Worm (Caenorhabditis elegans) whole organism, mixed stage, embryonic: Measurements from ENCODE around the gene C47D12.4.

ENCODE experiments used
- M03D4.4 ChIP-seq: sonication (generic microtip); optimal IDR thresholded peaks from 2 replicates; lab custom pipeline; 2017; ENCODE audit warnings: mild to moderate bottlenecking, missing genetic modification characterization, missing compliant biosample characterization
- bed-3 ChIP-seq: fragments of 200-800 bp; sonication (Bioruptor generic); optimal IDR thresholded peaks from 3 replicates; lab custom pipeline; 2018; ENCODE audit warnings: mild to moderate bottlenecking, missing genetic modification characterization, moderate library complexity, missing compliant biosample characterization
- blmp-1 ChIP-seq: fragments of 150-350 bp; optimal IDR thresholded peaks from 2 replicates; lab custom pipeline; 2014; ENCODE audit warnings: missing biosample characterization, missing genetic modification characterization
- ceh-39 ChIP-seq: fragments of 150-350 bp; optimal IDR thresholded peaks from 2 replicates; lab custom pipeline; 2014; ENCODE audit warnings: missing biosample characterization, missing genetic modification characterization
- ceh-43 ChIP-seq: fragments of 200-800 bp; sonication (Bioruptor generic); optimal IDR thresholded peaks from 2 replicates; lab custom pipeline; 2018; ENCODE audit warnings: mild to moderate bottlenecking, missing genetic modification characterization, moderate library complexity, missing compliant biosample characterization
- ceh-83 ChIP-seq: fragments of 200-800 bp; sonication (Bioruptor generic); optimal IDR thresholded peaks from 2 replicates; lab custom pipeline; 2018; ENCODE audit warnings: mild to moderate bottlenecking, missing genetic modification characterization, missing compliant biosample characterization
- ces-1 ChIP-seq: fragments of 150-350 bp; optimal IDR thresholded peaks from 2 replicates; lab custom pipeline; 2014; ENCODE audit warnings: missing biosample characterization, missing genetic modification reagents, missing genetic modification characterization
- cnd-1 ChIP-seq: fragments of 200-800 bp; sonication (Bioruptor generic); optimal IDR thresholded peaks from 2 replicates; lab custom pipeline; 2018; ENCODE audit warnings: mild to moderate bottlenecking, missing genetic modification characterization, missing compliant biosample characterization
- drap-1 ChIP-seq: fragments of 200-800 bp; sonication (Bioruptor generic); optimal IDR thresholded peaks from 3 replicates; lab custom pipeline; 2018; ENCODE audit warnings: mild to moderate bottlenecking, missing genetic modification characterization, missing compliant biosample characterization
- elt-1 ChIP-seq: sonication (generic microtip); optimal IDR thresholded peaks from 2 replicates; lab custom pipeline; 2017; ENCODE audit warnings: missing genetic modification characterization, mild to moderate bottlenecking, missing compliant biosample characterization, antibody characterized with exemption, moderate library complexity, borderline replicate concordance; ENCODE audit not compliant: insufficient read depth
- flh-1 ChIP-seq: fragments of 200-800 bp; sonication (Bioruptor generic); optimal IDR thresholded peaks from 2 replicates; lab custom pipeline; 2018; ENCODE audit warnings: mild to moderate bottlenecking, missing genetic modification characterization, moderate library complexity, missing compliant biosample characterization
- ham-2 ChIP-seq: fragments of 200-800 bp; sonication (Bioruptor generic); optimal IDR thresholded peaks from 2 replicates; lab custom pipeline; 2018; ENCODE audit warnings: mild to moderate bottlenecking, missing genetic modification characterization, missing compliant biosample characterization
- hlh-1 ChIP-seq: fragments of 150-350 bp; optimal IDR thresholded peaks from 2 replicates; lab custom pipeline; 2014; ENCODE audit warnings: missing biosample characterization, missing genetic modification reagents, missing genetic modification characterization
- lin-13 ChIP-seq: fragments of 150-350 bp; optimal IDR thresholded peaks from 2 replicates; lab custom pipeline; 2014; ENCODE audit warnings: missing biosample characterization, missing genetic modification characterization
- lin-32 ChIP-seq: fragments of 200-800 bp; sonication (Bioruptor generic); optimal IDR thresholded peaks from 2 replicates; lab custom pipeline; 2018; ENCODE audit warnings: mild to moderate bottlenecking, missing genetic modification characterization, missing compliant biosample characterization
- lsy-2 ChIP-seq: fragments of 150-350 bp; optimal IDR thresholded peaks from 2 replicates; lab custom pipeline; 2014; ENCODE audit warnings: missing biosample characterization, missing genetic modification characterization
- mab-5 ChIP-seq: fragments of 150-350 bp; optimal IDR thresholded peaks from 2 replicates; lab custom pipeline; 2014; ENCODE audit warnings: missing biosample characterization, missing genetic modification characterization
- mls-2 ChIP-seq: sonication (generic microtip); optimal IDR thresholded peaks from 2 replicates; lab custom pipeline; 2016; ENCODE audit warnings: mild to moderate bottlenecking, missing genetic modification characterization, moderate library complexity, missing compliant biosample characterization
- nhr-12 ChIP-seq: fragments of 150-350 bp; optimal IDR thresholded peaks from 2 replicates; lab custom pipeline; 2014; ENCODE audit warnings: missing biosample characterization, missing genetic modification characterization
- nhr-2 ChIP-seq: fragments of 150-350 bp; optimal IDR thresholded peaks from 2 replicates; lab custom pipeline; 2014; ENCODE audit warnings: missing biosample characterization, missing genetic modification characterization
- nhr-237 ChIP-seq: fragments of 150-350 bp; optimal IDR thresholded peaks from 2 replicates; lab custom pipeline; 2014; ENCODE audit warnings: missing biosample characterization, missing genetic modification characterization
- nhr-76 ChIP-seq: sonication (generic microtip); optimal IDR thresholded peaks from 2 replicates; lab custom pipeline; 2017; ENCODE audit warnings: missing biosample characterization, missing genetic modification characterization
- pha-4 ChIP-seq: fragments of 150-350 bp; optimal IDR thresholded peaks from 2 replicates; lab custom pipeline; 2018; ENCODE audit warnings: missing biosample characterization, missing genetic modification reagents, missing genetic modification characterization
- sem-2 ChIP-seq: fragments of 200-800 bp; sonication (Bioruptor generic); optimal IDR thresholded peaks from 2 replicates; lab custom pipeline; 2018; ENCODE audit warnings: mild to moderate bottlenecking, missing genetic modification characterization, missing compliant biosample characterization
- snpc-4 ChIP-seq: fragments of 150-350 bp; optimal IDR thresholded peaks from 2 replicates; lab custom pipeline; 2014; ENCODE audit warnings: missing biosample characterization, missing genetic modification characterization
- sptf-1 ChIP-seq: sonication (generic microtip); optimal IDR thresholded peaks from 2 replicates; lab custom pipeline; 2017; ENCODE audit warnings: mild to moderate bottlenecking, missing genetic modification characterization, moderate library complexity, missing compliant biosample characterization
- tbx-8 ChIP-seq: fragments of 200-800 bp; sonication (Bioruptor generic); optimal IDR thresholded peaks from 2 replicates; lab custom pipeline; 2018; ENCODE audit warnings: mild to moderate bottlenecking, missing genetic modification characterization, moderate library complexity, missing compliant biosample characterization
- unc-120 ChIP-seq: sonication (generic microtip); optimal IDR thresholded peaks from 2 replicates; lab custom pipeline; 2017; ENCODE audit warnings: missing genetic modification characterization, missing compliant biosample characterization; ENCODE audit not compliant: poor library complexity, severe bottlenecking
- unc-39 ChIP-seq: fragments of 150-350 bp; optimal IDR thresholded peaks from 2 replicates; lab custom pipeline; 2014; ENCODE audit warnings: missing biosample characterization, missing genetic modification characterization
- ztf-11 ChIP-seq: fragments of 150-350 bp; optimal IDR thresholded peaks from 2 replicates; lab custom pipeline; 2014; ENCODE audit warnings: missing biosample characterization, missing genetic modification characterization

The C47D12.4 gene

DNA sequence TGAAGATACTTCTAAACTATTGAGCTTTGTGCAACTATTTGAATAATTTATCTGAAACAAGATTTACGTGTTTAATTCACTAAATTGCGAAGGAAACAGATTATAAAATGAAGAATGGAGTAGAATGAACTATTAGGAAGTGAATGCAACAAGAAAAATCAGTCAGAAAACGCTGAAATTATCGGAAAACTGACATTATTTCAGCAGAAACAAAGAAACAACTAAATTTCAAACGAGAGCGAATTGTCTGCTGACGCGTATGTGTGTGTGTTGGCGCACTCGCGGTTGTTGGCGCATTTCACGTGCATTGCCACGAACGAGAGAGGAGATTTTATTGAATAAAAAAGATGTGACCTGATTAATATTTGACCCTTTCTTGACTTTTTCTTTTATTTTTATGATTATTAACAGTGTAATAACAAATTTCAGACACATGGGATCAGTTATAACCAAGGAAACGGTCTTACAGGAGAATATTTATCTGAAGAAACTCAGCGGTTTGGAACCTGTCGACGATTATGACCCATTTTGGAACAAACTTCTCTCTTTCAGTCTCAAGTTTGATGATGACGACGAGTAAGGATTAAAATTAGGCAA is 5.6 kb upstream of the C47D12.4 start, which contains the start of the genes trr-1 and C47D12.2:
Gene trr-1 (minus strand): TSS at position 51 of the 597 bp plus-strand sequence.
Gene C47D12.2 (plus strand): TSS at position 430 of the 597 bp plus-strand sequence.
- no peak for TF ChIP-seq ceh-43
- TF ChIP-seq lin-13 (tag; lab: Kevin White, UChicago): peak; percentile 72
- TF ChIP-seq pha-4 (tag; lab: Kevin White, UChicago): peak; percentile 49
- TF ChIP-seq, all 35 proteins: peak for 2

DNA sequence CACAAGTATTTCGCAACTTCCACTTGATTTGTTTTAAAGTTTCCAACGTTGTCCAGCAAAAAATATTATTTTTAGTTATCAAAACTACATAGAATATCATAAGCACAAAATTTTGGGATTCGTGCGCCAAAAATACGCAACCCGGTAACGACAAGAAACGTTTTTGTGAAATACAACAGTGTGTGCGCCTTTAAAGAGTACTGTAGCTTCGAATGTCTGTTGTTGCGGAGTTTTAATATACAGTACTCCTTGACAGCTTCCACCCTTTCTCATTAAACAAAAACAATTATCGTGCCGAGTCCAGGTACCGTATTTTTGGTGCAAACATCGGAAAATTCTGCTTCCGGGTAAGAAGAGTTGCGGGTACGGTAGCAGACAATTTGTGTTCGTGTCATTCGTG is 1.4 kb upstream of the C47D12.4 start:
- TF ChIP-seq drap-1 (GFP tag; lab: Kevin White, UChicago) (no peak), unc-120 (no peak), M03D4.4 (tag; lab: Kevin White, UChicago) (no peak), tbx-8 (GFP tag; lab: Kevin White, UChicago) (no peak), ztf-11 (tag; lab: Kevin White, UChicago) (no peak), lsy-2 (tag; lab: Kevin White, UChicago) (no peak), ceh-43 (no peak), unc-39 (tag; lab: Kevin White, UChicago) (no peak), snpc-4 (tag; lab: Kevin White, UChicago) (no peak), nhr-2 (tag; lab: Kevin White, UChicago) (no peak), mab-5 (tag; lab: Kevin White, UChicago) (no peak), mls-2 (tag; lab: Kevin White, UChicago) (no peak)

DNA sequence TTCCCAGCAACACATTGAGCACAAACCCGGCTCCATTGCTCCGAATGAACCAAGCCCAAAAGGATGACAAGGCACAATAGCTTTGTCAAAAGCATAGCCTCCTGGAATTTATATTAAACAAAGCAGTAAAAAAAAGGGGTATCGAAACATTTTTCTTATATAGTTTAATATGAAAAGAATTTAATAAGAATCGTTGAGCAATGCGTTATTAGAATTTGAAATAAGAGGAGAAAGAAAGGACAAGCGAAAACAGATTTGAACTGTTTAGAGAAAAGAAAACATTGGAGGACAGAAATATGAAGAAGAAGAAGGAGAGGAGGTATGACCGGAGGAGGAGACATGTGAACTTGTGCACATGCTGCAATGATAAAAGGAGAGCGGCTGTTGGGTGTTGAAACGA is 3.6 kb downstream of the C47D12.4 start, which contains the start of gene C47D12.5:
Gene C47D12.5 (minus strand): TSS at position 101 of the 400 bp plus-strand sequence.
- TF ChIP-seq unc-120 (no peak), elt-1 (tag; lab: Kevin White, UChicago) (no peak), ceh-39 (tag; lab: Kevin White, UChicago) (no peak), lin-13 (tag; lab: Kevin White, UChicago) (no peak), flh-1 (GFP tag; lab: Kevin White, UChicago) (no peak), sptf-1 (tag; lab: Kevin White, UChicago) (no peak), snpc-4 (tag; lab: Kevin White, UChicago) (no peak), sem-2 (GFP tag; lab: Kevin White, UChicago) (no peak), ceh-43 (no peak), nhr-12 (tag; lab: Kevin White, UChicago) (no peak), ham-2 (GFP tag; lab: Kevin White, UChicago) (no peak), mls-2 (tag; lab: Kevin White, UChicago) (no peak), nhr-2 (tag; lab: Kevin White, UChicago) (no peak), lin-32 (no peak), blmp-1 (tag; lab: Kevin White, UChicago) (no peak), ceh-83 (no peak), unc-39 (tag; lab: Kevin White, UChicago) (no peak), drap-1 (GFP tag; lab: Kevin White, UChicago) (no peak), bed-3 (GFP tag; lab: Kevin White, UChicago) (no peak)
- TF ChIP-seq, all 35 proteins: peak for 0

DNA sequence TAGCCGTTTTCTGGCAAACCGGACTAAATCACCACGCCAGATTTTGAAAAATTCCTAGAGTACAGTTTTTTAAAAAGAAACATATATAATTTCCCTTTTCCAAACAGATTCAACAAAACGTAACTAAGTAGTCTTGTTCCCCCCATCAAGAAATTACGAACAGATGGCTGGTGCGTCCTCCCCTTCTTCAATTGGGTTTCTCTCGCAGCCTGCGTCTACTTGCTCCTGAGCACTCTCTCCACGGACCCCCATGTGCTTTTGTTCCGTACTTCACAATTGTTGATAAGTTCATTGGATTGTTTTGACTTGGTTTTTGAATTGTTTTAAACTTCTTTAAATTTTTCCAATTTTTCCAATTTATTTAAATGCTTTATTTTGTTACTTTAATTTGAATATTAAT is 6.4 kb downstream of the C47D12.4 start:
- TF ChIP-seq cnd-1 (tag; lab: Kevin White, UChicago) (peak; percentile 70), ces-1 (GFP tag; lab: Kevin White, UChicago) (peak; percentile 79), unc-120 (peak; percentile 46), ceh-43 (no peak)
- TF ChIP-seq, all 35 proteins: peak for 3

DNA sequence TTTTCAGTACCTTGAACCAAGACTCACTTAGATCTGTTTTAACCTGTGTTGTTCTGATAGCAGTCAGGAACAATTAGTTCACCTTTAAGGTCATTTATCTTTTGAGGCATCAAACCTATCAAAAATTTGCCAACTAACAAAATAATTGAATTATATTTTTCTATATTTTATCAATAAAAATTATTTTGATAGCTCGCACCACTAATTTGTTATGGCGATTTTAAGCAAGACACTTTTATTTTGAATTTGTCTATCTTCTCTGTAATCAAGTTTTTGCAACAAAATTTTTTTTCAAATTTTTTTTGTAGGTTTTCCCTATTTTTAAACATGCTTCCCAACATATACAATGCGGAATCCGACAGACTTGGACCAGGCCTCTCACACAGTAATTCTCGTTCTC is 7.1 kb downstream of the C47D12.4 start, which contains the start of gene kel-1:
Gene kel-1 (plus strand): TSS at position 301 of the 400 bp plus-strand sequence.
- TF ChIP-seq pha-4 (tag; lab: Kevin White, UChicago) (no peak), tbx-8 (GFP tag; lab: Kevin White, UChicago) (no peak), sptf-1 (tag; lab: Kevin White, UChicago) (no peak), mab-5 (tag; lab: Kevin White, UChicago) (no peak), lin-32 (no peak), nhr-2 (tag; lab: Kevin White, UChicago) (no peak), nhr-237 (tag; lab: Kevin White, UChicago) (no peak), hlh-1 (no peak), nhr-76 (tag; lab: Kevin White, UChicago) (no peak), mls-2 (tag; lab: Kevin White, UChicago) (no peak), ceh-43 (no peak), unc-120 (no peak), cnd-1 (tag; lab: Kevin White, UChicago) (no peak), drap-1 (GFP tag; lab: Kevin White, UChicago) (no peak)
